Fruit fly (Drosophila melanogaster): ENCODE results near the gene Fum4.

DNA sequence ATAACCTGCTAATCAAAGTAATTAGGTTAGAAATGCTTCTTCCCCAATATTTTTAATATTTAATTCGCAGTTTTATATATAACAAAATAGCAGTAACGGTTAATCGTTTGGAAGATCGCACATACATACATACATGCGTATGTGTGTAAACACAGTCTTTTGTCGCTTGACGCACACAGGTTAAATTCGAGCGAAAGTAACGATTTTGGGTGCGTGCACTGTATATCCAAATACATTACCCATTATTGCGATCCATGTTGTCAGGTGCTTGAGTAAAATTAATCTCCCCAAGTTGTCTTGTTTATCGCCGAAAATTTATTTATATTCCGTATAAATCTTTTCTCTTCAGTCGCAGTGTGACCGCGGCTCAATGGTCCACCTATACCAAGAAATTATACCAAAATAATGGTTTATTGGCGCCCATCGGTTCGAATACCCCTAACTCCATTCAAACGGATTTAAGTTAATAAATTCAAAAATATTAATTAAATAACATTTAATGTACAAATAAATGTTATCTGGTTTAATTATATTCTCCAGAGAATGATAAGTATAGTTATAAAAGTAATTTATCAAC is 12.7 kb upstream of the Fum4 start, which contains the start of gene CG34159:
- TF ChIP-seq Dll (optimal IDR thresholded peaks at IDR 0.05) (no peak), CG8478 (optimal IDR thresholded peaks at IDR 0.05) (no peak), psq (optimal IDR thresholded peaks at IDR 0.05) (no peak), pan (optimal IDR thresholded peaks at IDR 0.05) (no peak)

Data from whole organism.